Fruit fly (Drosophila melanogaster) whole organism, prepupa: ENCODE results near the gene CG18262.

Experiments used
- Blimp-1 ChIP-seq: fragments of 200-800 bp; sonication (Bioruptor generic); optimal IDR thresholded peaks from 3 replicates; lab custom pipeline; 2017; ENCODE audit warnings: missing biosample characterization, missing genetic modification characterization, mild to moderate bottlenecking, moderate library complexity, missing genetic modification reagents
- CG10631 ChIP-seq: fragments of 200-800 bp; sonication (Bioruptor generic); optimal IDR thresholded peaks from 2 replicates; lab custom pipeline; 2016; ENCODE audit warnings: missing biosample characterization, missing genetic modification characterization
- CG10669 ChIP-seq: fragments of 200-800 bp; sonication (Bioruptor generic); optimal IDR thresholded peaks from 3 replicates; lab custom pipeline; 2018; ENCODE audit warnings: missing biosample characterization, mild to moderate bottlenecking, missing genetic modification characterization, moderate library complexity
- CG11294 ChIP-seq: fragments of 200-800 bp; sonication (Bioruptor generic); IDR thresholded peaks from 2 replicates; pipeline ENCODE4 v1.3.6; 2022; ENCODE audit warnings: missing biosample characterization, missing genetic modification characterization
- CG11762 ChIP-seq: fragments of 200-800 bp; sonication (Bioruptor generic); optimal IDR thresholded peaks from 3 replicates; lab custom pipeline; 2016; ENCODE audit warnings: missing biosample characterization, missing genetic modification characterization; ENCODE audit not compliant: insufficient read depth
- CG15336 ChIP-seq: fragments of 200-800 bp; sonication (Bioruptor generic); IDR thresholded peaks from 2 replicates; pipeline ENCODE4 v1.3.6; 2022; ENCODE audit warnings: missing biosample characterization, missing genetic modification characterization
- CG1621 ChIP-seq: fragments of 200-800 bp; sonication (Bioruptor generic); optimal IDR thresholded peaks from 3 replicates; lab custom pipeline; 2018; ENCODE audit warnings: missing biosample characterization, mild to moderate bottlenecking, missing genetic modification characterization
- CG16779 ChIP-seq: fragments of 200-800 bp; sonication (Bioruptor generic); optimal IDR thresholded peaks from 3 replicates; lab custom pipeline; 2017; ENCODE audit warnings: missing biosample characterization, mild to moderate bottlenecking, missing genetic modification characterization
- CG3032 ChIP-seq: fragments of 200-800 bp; optimal IDR thresholded peaks from 2 replicates; lab custom pipeline; 2019; ENCODE audit warnings: missing biosample characterization, mild to moderate bottlenecking, missing genetic modification characterization, moderate library complexity
- CG31627 ChIP-seq: fragments of 200-800 bp; sonication (Bioruptor generic); optimal IDR thresholded peaks from 3 replicates; lab custom pipeline; 2016; ENCODE audit warnings: missing biosample characterization, missing genetic modification characterization
- CG32006 ChIP-seq: fragments of 200-800 bp; sonication (Bioruptor generic); optimal IDR thresholded peaks from 3 replicates; lab custom pipeline; 2017; ENCODE audit warnings: missing biosample characterization, mild to moderate bottlenecking, missing genetic modification characterization
- CG34406 ChIP-seq: fragments of 200-800 bp; sonication (Bioruptor generic); optimal IDR thresholded peaks from 3 replicates; lab custom pipeline; 2016; ENCODE audit warnings: missing biosample characterization, missing genetic modification characterization
- CG3919 ChIP-seq: fragments of 200-800 bp; sonication (Bioruptor generic); optimal IDR thresholded peaks from 3 replicates; lab custom pipeline; 2016; ENCODE audit warnings: missing biosample characterization, missing genetic modification characterization
- CG4318 ChIP-seq: fragments of 200-800 bp; sonication (Bioruptor generic); optimal IDR thresholded peaks from 3 replicates; lab custom pipeline; 2017; ENCODE audit warnings: missing biosample characterization, mild to moderate bottlenecking, missing genetic modification characterization
- CG6276 ChIP-seq: fragments of 200-800 bp; sonication (Bioruptor generic); optimal IDR thresholded peaks from 2 replicates; lab custom pipeline; 2017; ENCODE audit warnings: missing biosample characterization, mild to moderate bottlenecking, missing genetic modification characterization
- CG6792 ChIP-seq: fragments of 200-800 bp; sonication (Bioruptor generic); optimal IDR thresholded peaks from 3 replicates; lab custom pipeline; 2016; ENCODE audit warnings: missing biosample characterization, missing genetic modification characterization
- CG6808 ChIP-seq: fragments of 200-800 bp; sonication (Bioruptor generic); optimal IDR thresholded peaks from 3 replicates; lab custom pipeline; 2017; ENCODE audit warnings: missing biosample characterization, missing genetic modification characterization, mild to moderate bottlenecking, moderate library complexity, missing genetic modification reagents
- CG6854 ChIP-seq: fragments of 200-800 bp; sonication (Bioruptor generic); optimal IDR thresholded peaks from 2 replicates; lab custom pipeline; 2017; ENCODE audit warnings: missing biosample characterization, mild to moderate bottlenecking, missing genetic modification characterization
- CG7368 ChIP-seq: fragments of 200-800 bp; sonication (Bioruptor generic); optimal IDR thresholded peaks from 3 replicates; lab custom pipeline; 2016; ENCODE audit warnings: missing biosample characterization, missing genetic modification characterization
- CG8119 ChIP-seq: fragments of 200-800 bp; sonication (Bioruptor generic); IDR thresholded peaks from 3 replicates; pipeline ENCODE4 v1.3.6; 2022; ENCODE audit warnings: missing biosample characterization, missing genetic modification characterization
- CG8319 ChIP-seq: fragments of 200-800 bp; sonication (Bioruptor generic); optimal IDR thresholded peaks from 3 replicates; lab custom pipeline; 2016; ENCODE audit warnings: missing biosample characterization, missing genetic modification characterization
- CG8632 ChIP-seq: fragments of 200-800 bp; sonication (Bioruptor generic); optimal IDR thresholded peaks from 3 replicates; lab custom pipeline; 2016; ENCODE audit warnings: missing biosample characterization, missing genetic modification characterization
- CG9139 ChIP-seq: fragments of 200-800 bp; sonication (Bioruptor generic); optimal IDR thresholded peaks from 3 replicates; lab custom pipeline; 2017; ENCODE audit warnings: missing biosample characterization, mild to moderate bottlenecking, missing genetic modification characterization
- Eip78C ChIP-seq: fragments of 200-800 bp; sonication (Bioruptor generic); peaks from one replicate; lab custom pipeline; 2016; ENCODE audit warnings: missing biosample characterization, missing genetic modification characterization
- Eip93F ChIP-seq: fragments of 200-800 bp; sonication (Bioruptor generic); optimal IDR thresholded peaks from 2 replicates; lab custom pipeline; 2016; ENCODE audit warnings: missing biosample characterization, mild to moderate bottlenecking, missing genetic modification characterization
- Ets96B ChIP-seq: fragments of 200-800 bp; optimal IDR thresholded peaks from 2 replicates; lab custom pipeline; 2019; ENCODE audit warnings: missing biosample characterization, mild to moderate bottlenecking, missing genetic modification characterization, moderate library complexity
- Gug ChIP-seq: fragments of 200-800 bp; sonication (Bioruptor generic); IDR thresholded peaks from 2 replicates; pipeline ENCODE4 v1.3.6; 2022; ENCODE audit warnings: missing biosample characterization, missing genetic modification characterization
- Lpt ChIP-seq: fragments of 200-800 bp; sonication (Bioruptor generic); optimal IDR thresholded peaks from 3 replicates; lab custom pipeline; 2016; ENCODE audit warnings: missing biosample characterization, missing genetic modification characterization
- Met ChIP-seq: fragments of 200-800 bp; sonication (Bioruptor generic); optimal IDR thresholded peaks from 3 replicates; lab custom pipeline; 2016; ENCODE audit warnings: missing biosample characterization, missing genetic modification characterization
- OdsH ChIP-seq: fragments of 200-800 bp; sonication (Bioruptor generic); optimal IDR thresholded peaks from 3 replicates; lab custom pipeline; 2016; ENCODE audit warnings: missing biosample characterization, missing genetic modification characterization
- Smox ChIP-seq: fragments of 200-800 bp; sonication (Bioruptor generic); optimal IDR thresholded peaks from 3 replicates; lab custom pipeline; 2016; ENCODE audit warnings: missing biosample characterization, missing genetic modification characterization
- Sox14 ChIP-seq: fragments of 200-800 bp; sonication (Bioruptor generic); optimal IDR thresholded peaks from 3 replicates; lab custom pipeline; 2016; ENCODE audit warnings: missing biosample characterization, missing genetic modification characterization
- achi ChIP-seq: fragments of 200-800 bp; sonication (Bioruptor generic); optimal IDR thresholded peaks from 3 replicates; lab custom pipeline; 2016; ENCODE audit warnings: missing biosample characterization, missing genetic modification characterization
- acj6 ChIP-seq: fragments of 200-800 bp; sonication (Bioruptor generic); optimal IDR thresholded peaks from 3 replicates; lab custom pipeline; 2016; ENCODE audit warnings: missing biosample characterization, missing genetic modification characterization
- dsx ChIP-seq: fragments of 200-800 bp; optimal IDR thresholded peaks from 3 replicates; lab custom pipeline; 2019; ENCODE audit warnings: missing biosample characterization, mild to moderate bottlenecking, missing genetic modification characterization, moderate library complexity; ENCODE audit not compliant: poor library complexity, severe bottlenecking
- eg ChIP-seq: fragments of 200-800 bp; sonication (Bioruptor generic); IDR thresholded peaks from 3 replicates; pipeline ENCODE4 v1.3.6; 2022; ENCODE audit warnings: missing biosample characterization, missing genetic modification characterization
- esn ChIP-seq: fragments of 200-800 bp; sonication (Bioruptor generic); optimal IDR thresholded peaks from 2 replicates; lab custom pipeline; 2016; ENCODE audit warnings: missing biosample characterization, mild to moderate bottlenecking, missing genetic modification characterization, moderate library complexity
- fkh ChIP-seq: fragments of 200-800 bp; sonication (Bioruptor generic); optimal IDR thresholded peaks from 3 replicates; lab custom pipeline; 2017; ENCODE audit warnings: missing biosample characterization, mild to moderate bottlenecking, missing genetic modification characterization, moderate library complexity
- lz ChIP-seq: fragments of 200-800 bp; sonication (Bioruptor generic); optimal IDR thresholded peaks from 3 replicates; lab custom pipeline; 2016; ENCODE audit warnings: missing biosample characterization, missing genetic modification characterization
- net ChIP-seq: fragments of 200-800 bp; sonication (Bioruptor generic); optimal IDR thresholded peaks from 3 replicates; lab custom pipeline; 2016; ENCODE audit warnings: missing biosample characterization, missing genetic modification characterization
- salr ChIP-seq, 2 experiments: fragments of 200-800 bp; sonication (Bioruptor generic); optimal IDR thresholded peaks; 3 replicates each; lab custom pipeline; 2016 to 2018; ENCODE audit warnings: missing biosample characterization in 2 of 2, missing genetic modification characterization in 2 of 2, mild to moderate bottlenecking in 1 of 2
- spab ChIP-seq: fragments of 200-800 bp; sonication (Bioruptor generic); optimal IDR thresholded peaks from 2 replicates; lab custom pipeline; 2017; ENCODE audit warnings: missing biosample characterization, mild to moderate bottlenecking, missing genetic modification characterization, missing genetic modification reagents
- ss ChIP-seq, 2 experiments: fragments of 200-800 bp; sonication (Bioruptor generic); optimal IDR thresholded peaks; 2 replicates in 1 of 2; 3 replicates in 1 of 2; lab custom pipeline; 2017 to 2018; ENCODE audit warnings: mild to moderate bottlenecking in 2 of 2, missing biosample characterization in 2 of 2, missing genetic modification characterization in 2 of 2, moderate library complexity in 1 of 2
- svp ChIP-seq: fragments of 200-800 bp; sonication (Bioruptor generic); peaks from one replicate; lab custom pipeline; 2016; ENCODE audit warnings: missing biosample characterization, missing genetic modification characterization
- topi ChIP-seq: fragments of 200-800 bp; sonication (Bioruptor generic); optimal IDR thresholded peaks from 3 replicates; lab custom pipeline; 2016; ENCODE audit warnings: missing biosample characterization, missing genetic modification characterization
- vri ChIP-seq: fragments of 200-800 bp; sonication (Bioruptor generic); optimal IDR thresholded peaks from 3 replicates; lab custom pipeline; 2016; ENCODE audit warnings: missing biosample characterization, mild to moderate bottlenecking, missing genetic modification characterization

Gene CG18262

DNA sequence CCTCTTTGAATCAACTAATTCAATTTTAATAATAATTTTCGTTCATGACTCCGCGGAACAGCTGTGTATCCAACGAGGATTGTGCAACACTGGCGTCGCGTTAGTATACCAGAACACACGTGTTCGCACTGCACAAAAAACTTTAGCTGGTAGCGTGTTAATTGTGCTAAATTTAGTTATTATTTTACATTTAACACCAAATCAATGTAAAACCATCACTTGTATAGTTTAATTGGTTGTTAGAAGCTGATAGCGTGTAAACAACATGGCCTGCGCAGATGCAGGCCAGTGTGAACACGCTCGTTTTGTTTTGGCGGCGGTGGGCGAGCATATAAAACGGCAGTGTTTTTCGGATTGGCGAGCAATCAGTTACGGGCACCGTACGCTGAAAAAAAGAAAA lies 4.5 kb downstream of the CG18262 start, which contains the start of the genes Traf6 and GIIIspla2 (continued):
- TF ChIP-seq dsx (GFP tag; lab: Kevin White, UChicago) (no peak), CG4318 (GFP tag; lab: Kevin White, UChicago) (no peak), Sox14 (GFP tag; lab: Kevin White, UChicago) (peak; percentile 87), CG6854 (GFP tag; lab: Kevin White, UChicago) (peak; percentile 29), CG31627 (GFP tag; lab: Kevin White, UChicago) (peak; percentile 80), Eip78C (GFP tag; lab: Kevin White, UChicago) (peak; percentile 83), CG7368 (GFP tag; lab: Kevin White, UChicago) (no peak)

DNA sequence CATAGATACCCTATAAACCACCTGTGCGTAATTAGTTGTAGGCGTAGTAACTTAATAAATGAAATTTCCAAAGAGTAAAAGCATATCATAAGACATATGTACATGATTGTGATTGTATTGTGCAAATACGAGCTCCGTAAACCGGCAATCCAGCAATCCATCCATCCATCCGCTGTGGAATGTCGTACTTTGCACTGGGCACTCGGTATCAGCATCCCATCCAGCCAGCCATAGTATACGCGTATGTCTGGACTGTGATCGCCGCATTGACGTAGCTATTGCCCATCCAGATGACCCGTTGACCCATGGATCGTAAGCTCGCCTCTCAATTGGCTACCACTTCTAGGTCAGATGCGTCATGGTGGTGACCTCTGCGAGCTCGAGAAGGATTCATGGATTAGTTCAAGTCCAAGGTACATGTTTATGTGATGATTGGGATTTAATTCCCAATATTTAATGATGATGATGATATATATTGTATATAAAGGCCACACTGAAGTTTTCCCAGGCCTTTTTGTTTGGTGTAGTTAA lies 6.3 kb downstream of the CG18262 start:
- TF ChIP-seq svp (peak; percentile 98), CG10631 (GFP tag; lab: Kevin White, UChicago) (no peak), OdsH (GFP tag; lab: Kevin White, UChicago) (no peak), CG7368 (GFP tag; lab: Kevin White, UChicago) (no peak), CG8632 (GFP tag; lab: Kevin White, UChicago) (no peak), spab (GFP tag; lab: Kevin White, UChicago) (peak; percentile 48), vri (GFP tag; lab: Kevin White, UChicago) (no peak), CG31627 (GFP tag; lab: Kevin White, UChicago) (no peak), CG16779 (tag; lab: Kevin White, UChicago) (peak; percentile 49), CG9139 (GFP tag; lab: Kevin White, UChicago) (peak; percentile 81), CG3919 (GFP tag; lab: Kevin White, UChicago) (peak; percentile 21), Eip78C (GFP tag; lab: Kevin White, UChicago) (peak; percentile 40), CG6792 (no peak), fkh (no peak), eg (peak; percentile 24; the same call in 1 of the 3 replicates), Gug (GFP tag; lab: Robert Waterston, UW) (no peak), CG11762 (GFP tag; lab: Kevin White, UChicago) (no peak), Ets96B (no peak), CG10669 (peak; percentile 6), Blimp-1 (no peak), Smox (GFP tag; lab: Kevin White, UChicago) (no peak), dsx (GFP tag; lab: Kevin White, UChicago) (peak; percentile 28), CG32006 (GFP tag; lab: Kevin White, UChicago) (no peak), Eip93F (GFP tag; lab: Kevin White, UChicago) (no peak), CG8119 (GFP tag; lab: Robert Waterston, UW) (peak; percentile 41; the same call in 1 of the 3 replicates), CG6854 (GFP tag; lab: Kevin White, UChicago) (peak; percentile 60), esn (GFP tag; lab: Kevin White, UChicago) (no peak), salr (GFP tag; optimal IDR thresholded peaks at IDR 0.05; lab: Kevin White, UChicago) (peak in 1 of 2 experiments; percentile 4), CG6808 (GFP tag; lab: Kevin White, UChicago) (peak; percentile 81), CG15336 (GFP tag; lab: Robert Waterston, UW) (peak; percentile 55; the same call in 1 of the 2 replicates), CG6276 (GFP tag; lab: Kevin White, UChicago) (peak; percentile 82), ss (GFP tag; optimal IDR thresholded peaks at IDR 0.05; lab: Kevin White, UChicago) (peak; percentile 85 to 87), topi (GFP tag; lab: Kevin White, UChicago) (no peak), CG11294 (GFP tag; lab: Robert Waterston, UW) (no peak), CG1621 (tag; lab: Kevin White, UChicago) (peak; percentile 56), acj6 (GFP tag; lab: Kevin White, UChicago) (no peak), CG34406 (GFP tag; lab: Kevin White, UChicago) (no peak), Sox14 (GFP tag; lab: Kevin White, UChicago) (no peak), Lpt (no peak), lz (GFP tag; lab: Kevin White, UChicago) (no peak), Met (GFP tag; lab: Kevin White, UChicago) (no peak), achi (GFP tag; lab: Kevin White, UChicago) (no peak), CG8319 (GFP tag; lab: Kevin White, UChicago) (no peak), CG3032 (no peak), net (GFP tag; lab: Kevin White, UChicago) (peak; percentile 36)
